Fruit fly (Drosophila melanogaster) whole organism, wandering third instar larva: ENCODE results near the gene CG43739.

Source experiments
- Abd-B ChIP-seq: fragments of >200 bp; optimal IDR thresholded peaks from 2 replicates; lab custom pipeline; 2017; ENCODE audit warnings: missing biosample characterization, missing genetic modification characterization
- CG32264 ChIP-seq: fragments of 200-800 bp; sonication (Bioruptor generic); optimal IDR thresholded peaks from 2 replicates; lab custom pipeline; 2016; ENCODE audit warnings: missing biosample characterization, missing genetic modification characterization
- CG9705 ChIP-seq: fragments of 200-800 bp; sonication (Bioruptor generic); optimal IDR thresholded peaks from 2 replicates; lab custom pipeline; 2018; ENCODE audit warnings: missing biosample characterization, mild to moderate bottlenecking, missing genetic modification characterization
- CrebA ChIP-seq: fragments of 200-800 bp; sonication (Bioruptor generic); optimal IDR thresholded peaks from 2 replicates; lab custom pipeline; 2016; ENCODE audit warnings: missing biosample characterization, mild to moderate bottlenecking, missing genetic modification characterization, borderline replicate concordance
- Dfd ChIP-seq: fragments of >200 bp; optimal IDR thresholded peaks from 2 replicates; lab custom pipeline; 2017; ENCODE audit warnings: missing biosample characterization, missing genetic modification characterization
- Dif ChIP-seq: fragments of 200-275, 200-300 bp; sonication (Bioruptor generic); optimal IDR thresholded peaks from 2 replicates; lab custom pipeline; 2018; ENCODE audit warnings: missing biosample characterization, missing genetic modification characterization; ENCODE audit not compliant: partially characterized antibody
- GATAd ChIP-seq: sonication (Bioruptor generic); optimal IDR thresholded peaks from 2 replicates; lab custom pipeline; 2016; ENCODE audit warnings: missing biosample characterization, missing genetic modification characterization
- HLH106 ChIP-seq: fragments of 200-800 bp; optimal IDR thresholded peaks from 3 replicates; lab custom pipeline; 2019; ENCODE audit warnings: missing biosample characterization, mild to moderate bottlenecking, missing genetic modification characterization, moderate library complexity
- Hr83 ChIP-seq: fragments of 200-300 bp; sonication (Bioruptor generic); optimal IDR thresholded peaks from 2 replicates; lab custom pipeline; 2016; ENCODE audit warnings: missing biosample characterization, mild to moderate bottlenecking, missing genetic modification characterization, moderate library complexity; ENCODE audit not compliant: poor library complexity, severe bottlenecking
- Jra ChIP-seq: sonication (Bioruptor generic); optimal IDR thresholded peaks from 2 replicates; lab custom pipeline; 2016; ENCODE audit warnings: missing biosample characterization, missing genetic modification characterization
- Mio ChIP-seq: sonication (Bioruptor generic); optimal IDR thresholded peaks from 2 replicates; lab custom pipeline; 2016; ENCODE audit warnings: missing biosample characterization, missing genetic modification characterization
- Myc ChIP-seq: fragments of >200 bp; optimal IDR thresholded peaks from 2 replicates; lab custom pipeline; 2017
- N ChIP-seq: fragments of >200 bp; optimal IDR thresholded peaks from 2 replicates; lab custom pipeline; 2018; ENCODE audit warnings: missing biosample characterization, missing external identifiers, missing genetic modification characterization
- Rel ChIP-seq, 2 experiments: fragments of 200-800 bp; sonication (Bioruptor generic) in 1 of 2; optimal IDR thresholded peaks; 2 replicates in 1 of 2; 3 replicates in 1 of 2; lab custom pipeline; 2016 to 2019; ENCODE audit warnings: mild to moderate bottlenecking in 2 of 2, missing biosample characterization in 2 of 2, missing genetic modification characterization in 2 of 2, moderate library complexity in 1 of 2
- Sp1 ChIP-seq: fragments of 200-800 bp; sonication (Bioruptor generic); optimal IDR thresholded peaks from 3 replicates; lab custom pipeline; 2019; ENCODE audit warnings: missing biosample characterization, mild to moderate bottlenecking, missing genetic modification characterization, moderate library complexity
- Vsx2 ChIP-seq: fragments of 200-300, 225-300 bp; sonication (Bioruptor generic); optimal IDR thresholded peaks from 2 replicates; lab custom pipeline; 2018; ENCODE audit warnings: missing biosample characterization, missing genetic modification characterization; ENCODE audit not compliant: partially characterized antibody
- br ChIP-seq: fragments of 200-800 bp; sonication (Bioruptor generic); optimal IDR thresholded peaks from 2 replicates; lab custom pipeline; 2016; ENCODE audit warnings: missing biosample characterization, missing genetic modification characterization
- brk ChIP-seq: fragments of 200-800 bp; sonication (Bioruptor generic); optimal IDR thresholded peaks from 2 replicates; lab custom pipeline; 2016; ENCODE audit warnings: missing biosample characterization, mild to moderate bottlenecking, missing genetic modification characterization
- dl ChIP-seq, 2 experiments: fragments of 175-275, 200-275 bp in 1 of 2; fragments of 200-275 bp in 1 of 2; sonication (Bioruptor generic); optimal IDR thresholded peaks; lab custom pipeline; 2018; ENCODE audit warnings: mild to moderate bottlenecking in 2 of 2, missing biosample characterization in 2 of 2, missing genetic modification characterization in 2 of 2, moderate library complexity in 2 of 2; ENCODE audit not compliant: partially characterized antibody in 2 of 2, insufficient read depth in 1 of 2
- dmrt93B ChIP-seq: fragments of 200-800 bp; sonication (Bioruptor generic); optimal IDR thresholded peaks from 2 replicates; lab custom pipeline; 2018; ENCODE audit warnings: missing biosample characterization, mild to moderate bottlenecking, missing genetic modification characterization
- dsf ChIP-seq: sonication (Bioruptor generic); optimal IDR thresholded peaks from 2 replicates; lab custom pipeline; 2016; ENCODE audit warnings: missing biosample characterization, missing genetic modification characterization, borderline replicate concordance
- ey ChIP-seq: fragments of 200-800 bp; sonication (Bioruptor generic); optimal IDR thresholded peaks from 2 replicates; lab custom pipeline; 2016; ENCODE audit warnings: missing biosample characterization, missing genetic modification characterization
- foxo ChIP-seq, 2 experiments: fragments of 200-800 bp; sonication (Bioruptor generic); optimal IDR thresholded peaks; 2 replicates in 1 of 2; 3 replicates in 1 of 2; lab custom pipeline; 2016 to 2017; ENCODE audit warnings: missing biosample characterization in 2 of 2, missing genetic modification characterization in 2 of 2
- fru ChIP-seq: fragments of 200-800 bp; sonication (Bioruptor generic); optimal IDR thresholded peaks from 3 replicates; lab custom pipeline; 2016; ENCODE audit warnings: missing biosample characterization, mild to moderate bottlenecking, missing genetic modification characterization
- h ChIP-seq: fragments of 200-800 bp; sonication (Bioruptor generic); optimal IDR thresholded peaks from 3 replicates; lab custom pipeline; 2016; ENCODE audit warnings: missing biosample characterization, mild to moderate bottlenecking, missing genetic modification characterization
- jim ChIP-seq: fragments of 175-275, 200-325 bp; sonication (Bioruptor generic); optimal IDR thresholded peaks from 2 replicates; lab custom pipeline; 2016; ENCODE audit warnings: missing biosample characterization, mild to moderate bottlenecking, missing genetic modification characterization
- lola ChIP-seq: fragments of >200 bp; optimal IDR thresholded peaks from 2 replicates; lab custom pipeline; 2017; ENCODE audit warnings: missing biosample characterization, missing genetic modification characterization
- pan ChIP-seq: fragments of >200 bp; optimal IDR thresholded peaks from 2 replicates; lab custom pipeline; 2017
- rgr ChIP-seq: fragments of 200-800 bp; sonication (Bioruptor generic); optimal IDR thresholded peaks from 3 replicates; lab custom pipeline; 2016; ENCODE audit warnings: missing biosample characterization, mild to moderate bottlenecking, missing genetic modification characterization
- sage ChIP-seq: fragments of 200-800 bp; sonication (Bioruptor generic); optimal IDR thresholded peaks from 2 replicates; lab custom pipeline; 2016; ENCODE audit warnings: missing biosample characterization, mild to moderate bottlenecking, missing genetic modification characterization
- sv ChIP-seq: fragments of 200-800 bp; sonication (Bioruptor generic); optimal IDR thresholded peaks from 3 replicates; lab custom pipeline; 2016; ENCODE audit warnings: missing biosample characterization, missing genetic modification characterization
- tai ChIP-seq: sonication (Bioruptor generic); optimal IDR thresholded peaks from 2 replicates; lab custom pipeline; 2016; ENCODE audit warnings: missing biosample characterization, missing genetic modification characterization
- usp ChIP-seq: fragments of >200 bp; optimal IDR thresholded peaks from 2 replicates; lab custom pipeline; 2017; ENCODE audit warnings: missing biosample characterization, missing genetic modification characterization
- woc ChIP-seq: sonication (Bioruptor generic); optimal IDR thresholded peaks from 2 replicates; lab custom pipeline; 2016; ENCODE audit warnings: missing biosample characterization, mild to moderate bottlenecking, missing genetic modification characterization

The CG43739 gene

DNA sequence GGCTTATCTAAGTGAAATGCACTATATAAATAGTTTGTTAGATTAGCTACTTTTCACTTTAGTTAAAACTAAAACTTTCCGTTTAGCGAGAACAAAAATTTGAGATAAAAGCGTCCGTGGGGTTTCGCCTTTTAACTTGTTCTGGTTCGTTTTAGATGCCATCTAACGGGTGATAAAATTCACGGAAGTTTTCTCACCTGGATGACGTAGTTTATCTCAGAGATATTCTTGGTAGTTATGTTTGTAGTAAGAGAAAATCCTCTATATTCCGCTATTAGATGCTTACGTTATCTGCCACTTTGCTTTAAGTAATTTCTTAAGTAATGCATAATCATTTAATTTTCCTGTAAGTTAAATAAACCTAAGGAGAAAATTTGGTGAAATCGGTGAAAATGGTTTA, 15.3 kb upstream of the CG43739 start, which contains the start of gene CG9270:
Gene CG9270, minus strand, starts transcription at position 101 of the 400 bp plus-strand sequence.
- no peak for TF ChIP-seq N (GFP tag; lab: Kevin White, UChicago)
- no peak for TF ChIP-seq woc (GFP tag; lab: Kevin White, UChicago)
- TF ChIP-seq HLH106 (tag; lab: Kevin White, UChicago) = no peak
- no peak for TF ChIP-seq Vsx2 (GFP tag; lab: Kevin White, UChicago)
- TF ChIP-seq Sp1 (GFP tag; lab: Kevin White, UChicago) = no peak
- no peak for TF ChIP-seq Hr83 (GFP tag; lab: Kevin White, UChicago)
- no peak for TF ChIP-seq jim
- no peak for TF ChIP-seq usp (GFP tag; lab: Kevin White, UChicago)
- no peak for TF ChIP-seq dsf
- no peak for TF ChIP-seq Dfd (GFP tag; lab: Kevin White, UChicago)
- TF ChIP-seq sv (GFP tag; lab: Kevin White, UChicago) = no peak
- TF ChIP-seq h = no peak
- TF ChIP-seq GATAd (GFP tag; lab: Kevin White, UChicago) = no peak
- TF ChIP-seq pan = no peak
- TF ChIP-seq brk (GFP tag; lab: Kevin White, UChicago) = no peak
- TF ChIP-seq CG32264 = no peak
- no peak for TF ChIP-seq br (GFP tag; lab: Kevin White, UChicago)
- TF ChIP-seq, all 38 proteins: peak for 0

DNA sequence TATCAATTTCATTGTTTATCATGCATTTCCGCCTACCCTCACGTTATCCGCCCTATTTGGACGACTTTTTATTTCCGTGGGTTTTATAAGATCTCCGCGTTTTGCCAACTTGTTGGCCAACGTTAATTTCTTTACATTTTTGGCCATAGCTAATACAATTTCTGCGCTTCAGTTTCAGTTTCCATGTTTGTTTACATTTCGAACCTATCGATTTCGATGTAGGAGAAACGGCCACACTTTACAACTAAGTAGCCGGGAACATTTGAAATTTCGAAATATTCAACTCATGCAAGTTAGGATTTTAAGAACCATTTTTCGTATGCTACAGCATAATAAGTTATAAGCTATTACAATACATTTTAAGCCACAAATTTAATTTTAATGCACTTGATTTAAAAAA, 8.9 kb upstream of the CG43739 start, which contains the start of gene Nthl1:
Gene Nthl1, minus strand, starts transcription at position 208 of the 400 bp plus-strand sequence.
- no peak for TF ChIP-seq HLH106 (tag; lab: Kevin White, UChicago)
- no peak for TF ChIP-seq CrebA (GFP tag; lab: Kevin White, UChicago)
- TF ChIP-seq N (GFP tag; lab: Kevin White, UChicago) = no peak
- TF ChIP-seq dl (GFP tag; optimal IDR thresholded peaks at IDR 0.05; lab: Kevin White, UChicago; ENCODE audit: insufficient read depth in 1 of 2, partially characterized antibody in 2 of 2) = no peak
- no peak for TF ChIP-seq rgr (GFP tag; lab: Kevin White, UChicago)
- no peak for TF ChIP-seq tai (GFP tag; lab: Kevin White, UChicago)
- no peak for TF ChIP-seq sage (GFP tag; lab: Kevin White, UChicago)

DNA sequence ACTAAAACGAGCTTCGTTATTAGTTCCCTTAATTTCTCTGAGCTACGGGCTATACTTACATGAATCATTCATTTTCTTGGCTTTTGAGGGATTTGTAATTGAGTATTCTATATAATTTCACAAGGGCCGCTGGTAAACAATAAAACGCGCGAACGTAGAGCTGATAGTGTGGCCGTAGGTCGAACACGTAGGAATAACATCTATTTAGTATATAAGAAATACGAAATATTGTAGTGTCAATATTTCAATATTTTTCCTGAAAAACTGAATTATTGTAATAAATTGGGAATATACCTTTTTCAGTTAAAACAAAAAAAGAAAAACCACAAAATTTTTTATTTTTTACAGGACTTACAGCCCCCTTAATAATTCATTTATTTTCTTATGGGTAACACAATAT, 7.2 kb upstream of the CG43739 start, which contains the start of gene RPA2:
Gene RPA2, minus strand, starts transcription at position 173 of the 400 bp plus-strand sequence.
- TF ChIP-seq Sp1 (GFP tag; lab: Kevin White, UChicago) (no peak), Mio (no peak)
- TF ChIP-seq, all 38 proteins: peak for 0

DNA sequence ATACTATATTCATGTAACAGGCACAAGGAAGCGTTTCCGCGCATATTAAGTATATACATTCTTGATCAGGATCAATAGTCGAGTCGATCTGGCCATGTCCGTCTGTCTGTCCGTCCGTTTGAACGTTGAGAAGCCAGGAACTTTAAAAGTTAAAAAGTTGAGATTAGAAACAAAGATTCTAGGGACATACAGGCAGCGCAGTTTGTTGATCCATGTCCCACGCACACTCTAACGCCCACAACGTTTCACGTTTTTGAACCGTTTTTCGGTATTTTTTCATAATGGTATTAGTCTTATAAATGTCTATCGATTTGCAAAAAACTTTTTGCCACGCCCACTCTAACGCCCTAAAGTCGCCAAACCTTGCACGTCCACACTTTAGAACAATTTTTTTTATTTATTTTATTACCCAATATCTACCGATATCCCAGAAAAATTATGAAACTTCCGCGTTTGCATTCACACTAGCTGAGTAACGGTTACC, 4.4 kb upstream of the CG43739 start:
- no peak for TF ChIP-seq pan
- peak; percentile 61 for TF ChIP-seq Dfd (GFP tag; lab: Kevin White, UChicago)
- TF ChIP-seq woc (GFP tag; lab: Kevin White, UChicago) = no peak
- TF ChIP-seq, all 38 proteins: peak for 1

DNA sequence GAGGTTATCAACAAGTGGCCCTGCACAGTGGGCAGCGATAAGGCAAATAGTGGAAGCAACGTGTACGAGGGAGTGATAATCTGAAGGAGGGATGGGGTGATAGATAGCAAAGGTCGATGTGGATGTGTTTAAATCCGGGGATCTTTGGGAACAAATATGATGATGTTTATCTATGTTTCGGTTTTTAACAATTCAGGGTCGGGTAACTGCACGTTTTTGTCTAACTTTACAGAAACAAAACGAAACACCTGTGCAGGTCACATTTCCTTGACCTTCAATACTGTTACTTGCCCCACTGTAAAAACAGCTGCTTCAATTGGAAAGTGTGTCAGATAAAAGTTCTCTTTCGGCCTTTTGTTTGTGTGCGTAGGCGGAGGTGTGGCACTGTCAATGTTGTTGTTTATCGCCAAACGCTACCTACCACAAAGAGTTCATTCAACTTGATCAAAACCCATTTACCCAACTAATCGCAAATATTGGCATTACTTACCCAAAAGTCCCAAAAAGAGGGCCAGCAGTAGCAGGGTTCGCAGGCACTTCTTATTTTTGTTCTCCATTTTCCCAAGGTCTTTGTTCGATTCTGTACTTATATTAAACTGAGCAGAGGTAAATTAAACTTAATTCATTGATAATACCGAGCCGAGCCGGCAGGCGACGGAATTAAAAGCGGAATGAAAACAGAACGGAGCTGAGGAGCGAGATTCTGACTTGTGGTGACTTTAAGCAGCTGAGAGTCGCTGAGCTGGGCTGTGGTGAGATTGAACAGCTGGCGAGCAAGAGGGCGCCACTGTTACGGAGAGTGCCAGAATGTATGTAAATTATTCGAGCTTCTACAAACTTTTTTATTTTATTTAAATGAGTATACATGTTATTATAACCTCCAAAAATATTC, 3.7 kb upstream of the CG43739 start, which contains the start of gene Mtp:
Gene Mtp, minus strand, starts transcription at position 681 of the 892 bp plus-strand sequence.
- TF ChIP-seq CrebA (GFP tag; lab: Kevin White, UChicago) (no peak), tai (GFP tag; lab: Kevin White, UChicago) (no peak), CG9705 (GFP tag; lab: Kevin White, UChicago) (no peak), Abd-B (GFP tag; lab: Kevin White, UChicago) (no peak), dsf (no peak), sage (GFP tag; lab: Kevin White, UChicago) (no peak), fru (GFP tag; lab: Kevin White, UChicago) (peak; percentile 87), ey (GFP tag; lab: Kevin White, UChicago) (peak; percentile 80), woc (GFP tag; lab: Kevin White, UChicago) (peak; percentile 73), Rel (GFP tag; optimal IDR thresholded peaks at IDR 0.05; lab: Kevin White, UChicago) (no peak), Rel (tag; optimal IDR thresholded peaks at IDR 0.05; lab: Kevin White, UChicago) (peak; percentile 58), HLH106 (tag; lab: Kevin White, UChicago) (peak; percentile 71), usp (GFP tag; lab: Kevin White, UChicago) (no peak), CG32264 (no peak), Mio (no peak), Myc (lab: Kevin White, UChicago) (peak; percentile 61), Jra (GFP tag; lab: Kevin White, UChicago) (no peak), Dif (GFP tag; lab: Kevin White, UChicago) (peak; percentile 4), brk (GFP tag; lab: Kevin White, UChicago) (no peak), Vsx2 (GFP tag; lab: Kevin White, UChicago) (no peak), Hr83 (GFP tag; lab: Kevin White, UChicago) (no peak), sv (GFP tag; lab: Kevin White, UChicago) (peak; percentile 72), Dfd (GFP tag; lab: Kevin White, UChicago) (no peak), Sp1 (GFP tag; lab: Kevin White, UChicago) (peak; percentile 66), lola (GFP tag; lab: Kevin White, UChicago) (no peak), N (GFP tag; lab: Kevin White, UChicago) (no peak), h (peak; percentile 78), dmrt93B (GFP tag; lab: Kevin White, UChicago) (peak; percentile 61), pan (no peak), rgr (GFP tag; lab: Kevin White, UChicago) (peak; percentile 80), GATAd (GFP tag; lab: Kevin White, UChicago) (no peak), foxo (GFP tag; optimal IDR thresholded peaks at IDR 0.05; lab: Kevin White, UChicago) (peak in 1 of 2 experiments; percentile 80), br (GFP tag; lab: Kevin White, UChicago) (peak; percentile 77)
